Fruit fly (Drosophila melanogaster): ENCODE measurements around the gene CG15362.

The CG15362 gene

dm6 chr2L:1970312-1970929 is 10.6 kb upstream of the CG15362 start, which contains the start of gene erm:
erm (minus strand) TSS chr2L:1970362.
- TF ChIP-seq CG8478 (optimal IDR thresholded peaks at IDR 0.05): no peak

DNA sequence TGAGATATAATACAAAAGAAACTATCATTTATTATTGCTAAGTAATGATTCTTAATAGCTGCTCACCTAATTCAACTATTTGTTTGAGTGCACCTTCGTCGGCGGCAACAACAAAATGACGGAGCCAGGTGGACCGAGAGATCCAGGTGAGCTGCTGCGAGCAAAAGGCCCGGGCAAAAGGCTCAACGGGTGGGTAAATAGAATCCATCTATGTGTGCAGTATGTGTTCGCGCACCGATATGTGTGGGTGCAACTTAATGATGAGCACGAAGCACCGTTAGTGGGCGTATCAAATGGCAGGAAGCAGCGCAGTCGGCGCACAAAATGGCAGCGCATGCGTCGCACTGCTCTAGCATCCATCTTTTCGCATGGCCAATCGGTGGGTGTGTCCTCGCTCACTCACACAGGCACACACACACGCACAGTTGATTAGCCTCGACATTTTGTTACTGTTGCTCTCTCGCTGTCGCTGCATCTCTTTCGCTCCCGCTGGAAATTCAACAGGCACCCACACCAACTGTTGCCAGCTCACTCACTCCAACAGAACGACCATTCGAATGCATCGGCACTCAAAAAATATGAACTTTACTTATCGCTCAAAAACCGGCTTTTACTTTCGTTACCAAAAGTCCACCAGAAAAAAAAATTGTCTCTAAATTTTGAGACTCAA is 8.4 kb upstream of the CG15362 start:
- no peak for TF ChIP-seq EcR (GFP tag; optimal IDR thresholded peaks at IDR 0.05)
- TF ChIP-seq pan (optimal IDR thresholded peaks at IDR 0.05): no peak
- no peak for TF ChIP-seq psq (optimal IDR thresholded peaks at IDR 0.05)
- TF ChIP-seq Dll (optimal IDR thresholded peaks at IDR 0.05): peak; percentile 79
- TF ChIP-seq CG8478 (optimal IDR thresholded peaks at IDR 0.05): peak; percentile 89
- TF ChIP-seq usp (GFP tag; optimal IDR thresholded peaks at IDR 0.05): no peak

DNA sequence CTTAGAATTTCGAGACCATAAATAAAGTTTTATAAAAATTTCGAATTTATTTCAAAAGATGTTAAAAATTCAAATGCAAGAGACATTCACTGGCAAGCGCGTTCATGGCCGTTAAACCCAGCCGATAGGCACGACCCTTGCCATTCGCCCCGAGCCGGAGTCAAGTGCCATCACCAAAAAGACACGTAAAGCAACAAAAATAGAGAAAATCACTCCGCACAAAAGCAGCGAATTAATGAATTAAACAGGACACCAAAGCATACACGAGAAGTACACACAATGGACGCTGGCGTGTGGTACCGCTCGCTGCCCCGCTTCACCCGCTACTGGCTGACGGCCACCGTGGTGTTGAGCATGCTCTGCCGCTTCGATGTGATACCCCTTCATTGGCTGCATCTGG is 7.0 kb upstream of the CG15362 start, which contains the start of gene Der-1:
Gene Der-1 (plus strand): TSS at position 1 of the 400 bp plus-strand sequence.
- TF ChIP-seq CG8478 (optimal IDR thresholded peaks at IDR 0.05) (no peak), EcR (GFP tag; optimal IDR thresholded peaks at IDR 0.05) (no peak)

DNA sequence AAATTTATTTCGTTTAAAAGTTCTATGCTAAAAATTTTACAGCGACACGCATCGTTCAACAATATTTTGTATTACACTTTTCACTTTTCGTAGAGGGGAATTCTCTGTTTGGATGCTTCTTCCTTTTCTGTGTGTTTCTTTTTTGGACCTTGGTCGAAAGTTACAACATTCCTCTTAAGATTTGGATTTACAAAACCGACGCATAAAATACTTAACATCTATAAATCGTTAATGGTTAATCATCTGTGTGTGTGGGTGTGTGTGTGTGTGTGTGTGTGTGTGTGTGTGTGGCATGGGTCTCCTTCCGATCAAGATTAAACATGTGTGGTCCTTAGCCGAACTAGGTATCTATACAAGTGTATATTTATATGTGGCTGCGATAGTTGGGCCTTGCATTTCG is 5.5 kb upstream of the CG15362 start:
- TF ChIP-seq EcR (GFP tag; optimal IDR thresholded peaks at IDR 0.05): no peak
- TF ChIP-seq CG8478 (optimal IDR thresholded peaks at IDR 0.05): no peak
- TF ChIP-seq psq (optimal IDR thresholded peaks at IDR 0.05): no peak
- no peak for TF ChIP-seq pan (optimal IDR thresholded peaks at IDR 0.05)
- TF ChIP-seq usp (GFP tag; optimal IDR thresholded peaks at IDR 0.05): no peak
- no peak for TF ChIP-seq Dll (optimal IDR thresholded peaks at IDR 0.05)

DNA sequence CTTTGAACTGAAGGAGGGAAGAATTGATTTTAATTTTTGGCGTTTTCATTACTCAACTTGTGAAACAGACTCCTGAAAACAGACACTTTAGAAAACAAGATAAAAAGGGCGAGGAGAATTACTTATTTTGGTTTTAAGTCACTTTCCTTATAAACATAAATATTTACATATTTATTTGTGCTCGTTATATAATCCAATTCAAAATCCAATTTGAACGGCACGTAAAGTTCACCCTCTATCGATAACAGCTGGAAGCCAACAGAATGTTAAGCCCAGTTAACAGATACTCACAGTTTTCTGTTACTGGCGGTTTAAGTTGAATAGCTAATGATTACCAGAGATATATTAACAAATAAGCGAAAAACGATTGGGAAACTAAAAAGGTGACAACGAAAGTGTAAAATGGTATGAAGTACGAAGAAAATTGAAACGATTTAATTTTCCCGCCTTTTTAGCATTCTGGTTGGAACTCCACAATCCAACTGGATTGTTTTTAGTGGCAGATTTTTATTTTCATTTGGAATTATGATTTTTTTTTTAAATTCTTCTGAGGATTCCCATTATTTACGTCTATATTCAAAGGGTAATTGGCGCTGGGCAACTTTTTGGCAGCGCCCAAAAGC is 1.7 kb upstream of the CG15362 start:
- TF ChIP-seq usp (GFP tag; optimal IDR thresholded peaks at IDR 0.05): no peak
- TF ChIP-seq EcR (GFP tag; optimal IDR thresholded peaks at IDR 0.05): no peak
- no peak for TF ChIP-seq CG8478 (optimal IDR thresholded peaks at IDR 0.05)
- TF ChIP-seq Dll (optimal IDR thresholded peaks at IDR 0.05): no peak
- no peak for TF ChIP-seq psq (optimal IDR thresholded peaks at IDR 0.05)
- no peak for TF ChIP-seq pan (optimal IDR thresholded peaks at IDR 0.05)

dm6 chr2L:1981726-1982367 is 871 bp downstream of the CG15362 start, which contains the start of gene CG7289:
CG7289 (plus strand) TSS chr2L:1982217.
- TF ChIP-seq Dll (optimal IDR thresholded peaks at IDR 0.05) (no peak), pan (optimal IDR thresholded peaks at IDR 0.05) (no peak), EcR (GFP tag; optimal IDR thresholded peaks at IDR 0.05) (peak in 1 of 2 experiments; percentile 92), psq (optimal IDR thresholded peaks at IDR 0.05) (no peak), usp (GFP tag; optimal IDR thresholded peaks at IDR 0.05) (no peak), CG8478 (optimal IDR thresholded peaks at IDR 0.05) (no peak)

dm6 chr2L:1986343-1987280 is 5.6 kb downstream of the CG15362 start:
- no peak for TF ChIP-seq psq (optimal IDR thresholded peaks at IDR 0.05)
- TF ChIP-seq CG8478 (optimal IDR thresholded peaks at IDR 0.05): no peak
- no peak for TF ChIP-seq EcR (GFP tag; optimal IDR thresholded peaks at IDR 0.05)
- TF ChIP-seq pan (optimal IDR thresholded peaks at IDR 0.05): no peak
- TF ChIP-seq Dll (optimal IDR thresholded peaks at IDR 0.05): no peak
- TF ChIP-seq usp (GFP tag; optimal IDR thresholded peaks at IDR 0.05): no peak

dm6 chr2L:1987434-1988191 is 6.6 kb downstream of the CG15362 start, which contains the start of gene Got2:
Got2 (minus strand) TSS chr2L:1987758.
- peak; percentile 32 for TF ChIP-seq CG8478 (optimal IDR thresholded peaks at IDR 0.05)
- TF ChIP-seq pan (optimal IDR thresholded peaks at IDR 0.05): no peak

dm6 chr2L:1988192-1988561 is 7.2 kb downstream of the CG15362 start, which contains the start of gene Npc2a:
Npc2a (plus strand) TSS chr2L:1988290.
- TF ChIP-seq EcR (GFP tag; optimal IDR thresholded peaks at IDR 0.05) (no peak), pan (optimal IDR thresholded peaks at IDR 0.05) (no peak), psq (optimal IDR thresholded peaks at IDR 0.05) (no peak), usp (GFP tag; optimal IDR thresholded peaks at IDR 0.05) (no peak), CG8478 (optimal IDR thresholded peaks at IDR 0.05) (no peak), Dll (optimal IDR thresholded peaks at IDR 0.05) (no peak)

DNA sequence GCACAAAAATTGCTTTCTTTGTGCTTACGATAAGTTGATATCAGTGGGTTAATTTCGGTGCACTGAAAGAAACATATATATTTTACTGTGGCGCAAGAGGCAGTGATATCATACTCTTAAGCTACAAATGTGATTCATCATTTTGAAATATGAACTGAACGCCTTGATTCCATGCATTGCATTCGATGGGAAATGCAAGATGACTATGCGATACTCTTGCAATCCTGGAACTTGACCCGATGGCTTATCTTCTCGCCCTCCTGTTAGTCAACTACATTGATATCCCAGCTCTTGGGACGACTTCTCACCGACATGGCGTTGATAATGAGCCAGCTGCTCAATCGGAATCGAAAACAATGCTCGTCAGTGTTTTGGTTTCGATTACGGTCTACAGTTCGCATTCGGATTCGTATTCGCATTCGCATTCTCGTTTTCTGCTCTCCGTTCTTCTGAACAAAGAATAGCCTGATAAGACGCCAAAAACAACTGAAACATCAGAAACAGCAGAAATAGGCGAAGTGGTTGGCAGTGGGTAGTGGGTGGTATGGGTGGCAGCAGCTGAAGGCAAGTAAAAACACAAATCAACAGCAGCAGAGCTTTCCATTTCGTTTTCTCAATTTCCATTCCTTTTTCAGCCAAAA is 8.4 kb downstream of the CG15362 start:
- TF ChIP-seq pan (optimal IDR thresholded peaks at IDR 0.05): no peak
- no peak for TF ChIP-seq Dll (optimal IDR thresholded peaks at IDR 0.05)
- TF ChIP-seq usp (GFP tag; optimal IDR thresholded peaks at IDR 0.05): no peak
- TF ChIP-seq CG8478 (optimal IDR thresholded peaks at IDR 0.05): no peak
- TF ChIP-seq EcR (GFP tag; optimal IDR thresholded peaks at IDR 0.05): no peak
- TF ChIP-seq psq (optimal IDR thresholded peaks at IDR 0.05): no peak
